Fruit fly (Drosophila melanogaster): ENCODE results near the gene Cpr35B.

Cpr35B gene

DNA sequence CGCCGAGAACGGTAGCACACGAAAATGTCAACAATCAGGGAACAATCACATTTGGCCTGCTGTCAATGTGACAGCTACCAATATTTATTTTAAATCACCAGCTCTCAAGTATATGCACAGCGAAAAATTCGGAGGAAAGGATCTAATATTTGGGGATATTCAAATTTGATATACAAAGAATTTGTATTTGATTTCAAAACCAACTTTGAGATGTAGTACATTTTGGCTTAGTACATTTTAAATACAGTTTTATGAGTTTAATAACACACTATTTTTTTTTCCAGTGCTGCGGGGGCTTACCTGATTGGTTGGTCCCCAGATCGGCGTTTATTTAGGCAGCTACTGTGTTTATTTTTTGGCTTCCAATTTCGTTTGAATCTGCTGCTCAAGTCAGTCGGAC, 36.1 kb upstream of the Cpr35B start (continued):
- TF ChIP-seq eve (GFP tag; optimal IDR thresholded peaks at IDR 0.05) (peak; percentile 56 to 89), gfzf (GFP tag; optimal IDR thresholded peaks at IDR 0.05) (no peak), CG1602 (GFP tag; optimal IDR thresholded peaks at IDR 0.05) (peak; percentile 79), nau (GFP tag; optimal IDR thresholded peaks at IDR 0.05) (peak; percentile 7), esg (GFP tag; conservative IDR thresholded peaks at IDR 0.05) (peak; percentile 50), ind (GFP tag; optimal IDR thresholded peaks at IDR 0.05) (peak; percentile 47), CG9797 (GFP tag; optimal IDR thresholded peaks at IDR 0.05) (no peak), CG11560 (tag; IDR thresholded peaks at IDR 0.05) (peak; percentile 48; the same call in 1 of the 3 replicates), CG1233 (GFP tag; optimal IDR thresholded peaks at IDR 0.05) (peak; percentile 58), CG9727 (GFP tag; optimal IDR thresholded peaks at IDR 0.05) (peak; percentile 96), fd64A (GFP tag; optimal IDR thresholded peaks at IDR 0.05) (peak; percentile 49), gcm (GFP tag; optimal IDR thresholded peaks at IDR 0.05) (peak; percentile 87), Myb (GFP tag; optimal IDR thresholded peaks at IDR 0.05) (peak; percentile 61), Fer1 (GFP tag; optimal IDR thresholded peaks at IDR 0.05) (peak; percentile 33), TFAM (GFP tag; optimal IDR thresholded peaks at IDR 0.05) (no peak), D19B (GFP tag; optimal IDR thresholded peaks at IDR 0.05) (peak; percentile 17), CG12744 (GFP tag; optimal IDR thresholded peaks at IDR 0.05) (peak; percentile 80), corto (GFP tag; optimal IDR thresholded peaks at IDR 0.05) (no peak), CG3407 (GFP tag; optimal IDR thresholded peaks at IDR 0.05) (peak; percentile 73), br (optimal IDR thresholded peaks at IDR 0.05) (no peak), CG13624 (GFP tag; optimal IDR thresholded peaks at IDR 0.05) (peak; percentile 85), croc (GFP tag; conservative IDR thresholded peaks at IDR 0.05) (peak; percentile 72), hb (GFP tag; IDR thresholded peaks at IDR 0.05; ENCODE audit: partially characterized antibody) (no peak), sens (GFP tag) (peak; percentile 90), CG1529 (GFP tag; optimal IDR thresholded peaks at IDR 0.05) (peak; percentile 67), CG14710 (tag; optimal IDR thresholded peaks at IDR 0.05) (peak; percentile 84), Usf (GFP tag; optimal IDR thresholded peaks at IDR 0.05) (peak; percentile 72), eyg (GFP tag; optimal IDR thresholded peaks at IDR 0.05) (peak; percentile 29), CG6175 (GFP tag; IDR thresholded peaks at IDR 0.05) (no peak), hkb (optimal IDR thresholded peaks at IDR 0.05) (no peak), hkb (GFP tag; IDR thresholded peaks at IDR 0.05) (peak; percentile 83), MBD-R2 (GFP tag; IDR thresholded peaks at IDR 0.05) (no peak; the same call in 1 of the 2 replicates), HLHmδ (GFP tag; optimal IDR thresholded peaks at IDR 0.05) (no peak), Six4 (GFP tag; optimal IDR thresholded peaks at IDR 0.05) (peak; percentile 67), Trl (optimal IDR thresholded peaks at IDR 0.05) (no peak), Trl (GFP tag; optimal IDR thresholded peaks at IDR 0.05) (peak; percentile 90), GATAe (GFP tag; conservative IDR thresholded peaks at IDR 0.05) (no peak), zfh2 (GFP tag; optimal IDR thresholded peaks at IDR 0.05) (peak; percentile 2), Hey (tag; optimal IDR thresholded peaks at IDR 0.05) (no peak), da (GFP tag; optimal IDR thresholded peaks at IDR 0.05) (peak; percentile 51), CG13287 (GFP tag; IDR thresholded peaks at IDR 0.05; ENCODE audit: partially characterized antibody) (no peak), ro (GFP tag; IDR thresholded peaks at IDR 0.05) (peak; percentile 36; the same call in 1 of the 2 replicates), CG10959 (GFP tag; IDR thresholded peaks at IDR 0.05) (peak; percentile 91), CG12236 (GFP tag; optimal IDR thresholded peaks at IDR 0.05) (peak; percentile 87), Sry-β (GFP tag; optimal IDR thresholded peaks at IDR 0.05) (no peak), CG8765 (GFP tag; IDR thresholded peaks at IDR 0.05) (peak; percentile 94), grau (tag; optimal IDR thresholded peaks at IDR 0.05) (peak; percentile 79), CG34224 (GFP tag; IDR thresholded peaks at IDR 0.05; ENCODE audit: partially characterized antibody) (no peak), gsb (GFP tag; IDR thresholded peaks at IDR 0.05) (peak; percentile 48), ase (GFP tag; IDR thresholded peaks at IDR 0.05) (0 out of 3 replicates have a peak, but pooled peaks have one; percentile 28), fd96Cb (tag; optimal IDR thresholded peaks at IDR 0.05) (peak; percentile 72), org-1 (GFP tag; optimal IDR thresholded peaks at IDR 0.05) (peak; percentile 81), Ets65A (GFP tag) (peak; percentile 96)

Measured in whole organism, embryonic.